Fruit fly (Drosophila melanogaster): ENCODE data around the gene del.

del gene

DNA sequence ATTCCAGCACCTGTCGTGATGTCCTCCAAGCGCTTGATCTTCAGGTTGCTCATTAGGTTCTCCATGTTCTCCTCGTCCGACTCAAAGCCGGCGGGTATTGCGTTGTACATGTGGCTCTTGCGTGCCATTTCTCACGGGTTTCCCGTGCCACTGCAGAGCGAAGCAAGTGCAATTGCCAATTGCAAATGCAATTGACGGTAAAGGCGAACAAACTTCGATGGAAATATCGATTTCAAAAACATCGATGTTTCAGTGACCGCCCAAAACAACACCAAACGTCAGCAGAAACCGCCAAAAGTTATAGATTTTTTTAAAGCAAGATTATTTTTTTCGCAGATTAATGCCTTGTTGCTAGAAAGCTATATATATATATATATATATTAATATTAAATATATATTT lies 14.5 kb upstream of the del start, which contains the start of gene Nbr (continued):
- no peak for TF ChIP-seq CG17359 (tag; optimal IDR thresholded peaks at IDR 0.05)
- TF ChIP-seq Aef1 (GFP tag; IDR thresholded peaks at IDR 0.05), result no peak
- no peak for TF ChIP-seq CG1647 (GFP tag; optimal IDR thresholded peaks at IDR 0.05)
- TF ChIP-seq CG12391 (tag; optimal IDR thresholded peaks at IDR 0.05), result no peak
- peak; percentile 31; the same call in 1 of the 3 replicates for TF ChIP-seq Opbp (GFP tag; IDR thresholded peaks at IDR 0.05; ENCODE audit: partially characterized antibody)
- TF ChIP-seq gcm2 (GFP tag; optimal IDR thresholded peaks at IDR 0.05), result no peak
- TF ChIP-seq CG7786 (GFP tag; optimal IDR thresholded peaks at IDR 0.05), result no peak
- TF ChIP-seq CG11085 (GFP tag; IDR thresholded peaks at IDR 0.05), result no peak
- no peak for TF ChIP-seq hb (GFP tag; IDR thresholded peaks at IDR 0.05; ENCODE audit: partially characterized antibody)
- TF ChIP-seq ftz-f1 (GFP tag; optimal IDR thresholded peaks at IDR 0.05), result no peak
- no peak for TF ChIP-seq CG7839 (tag; optimal IDR thresholded peaks at IDR 0.05)
- TF ChIP-seq TFAM (GFP tag; optimal IDR thresholded peaks at IDR 0.05), result no peak
- TF ChIP-seq caup (GFP tag; optimal IDR thresholded peaks at IDR 0.05; ENCODE audit: severe bottlenecking), result no peak
- no peak for TF ChIP-seq CG2120 (GFP tag; optimal IDR thresholded peaks at IDR 0.05)
- no peak for TF ChIP-seq CG10543 (GFP tag; optimal IDR thresholded peaks at IDR 0.05)
- no peak for TF ChIP-seq pnt (GFP tag; optimal IDR thresholded peaks at IDR 0.05)
- no peak for TF ChIP-seq cwo (GFP tag; optimal IDR thresholded peaks at IDR 0.05)
- TF ChIP-seq Dek (tag; optimal IDR thresholded peaks at IDR 0.05), result no peak
- no peak for TF ChIP-seq zfh1 (GFP tag; IDR thresholded peaks at IDR 0.05)
- no peak for TF ChIP-seq sisA (GFP tag; IDR thresholded peaks at IDR 0.05)
- TF ChIP-seq CG10147 (GFP tag; optimal IDR thresholded peaks at IDR 0.05), result no peak
- no peak for TF ChIP-seq ham (GFP tag; IDR thresholded peaks at IDR 0.05)
- TF ChIP-seq CG4854 (GFP tag; optimal IDR thresholded peaks at IDR 0.05), result no peak
- no peak for TF ChIP-seq schlank (tag; optimal IDR thresholded peaks at IDR 0.05)
- no peak for TF ChIP-seq CG31388 (GFP tag; optimal IDR thresholded peaks at IDR 0.05)
- no peak for TF ChIP-seq ab (GFP tag; optimal IDR thresholded peaks at IDR 0.05)
- TF ChIP-seq lov (optimal IDR thresholded peaks at IDR 0.05), result no peak
- TF ChIP-seq lov (GFP tag; IDR thresholded peaks at IDR 0.05), result no peak
- TF ChIP-seq CG15514 (GFP tag; optimal IDR thresholded peaks at IDR 0.05), result no peak
- no peak for TF ChIP-seq bcd (GFP tag; optimal IDR thresholded peaks at IDR 0.05)
- TF ChIP-seq sens (GFP tag), result no peak
- no peak for TF ChIP-seq CG6175 (GFP tag; IDR thresholded peaks at IDR 0.05)
- TF ChIP-seq B-H1 (GFP tag; IDR thresholded peaks at IDR 0.05), result no peak
- no peak for TF ChIP-seq CG7745 (tag; optimal IDR thresholded peaks at IDR 0.05)
- TF ChIP-seq abd-A (tag; optimal IDR thresholded peaks at IDR 0.05), result no peak
- TF ChIP-seq CG12071 (GFP tag; optimal IDR thresholded peaks at IDR 0.05), result no peak
- no peak for TF ChIP-seq CG8359 (GFP tag; optimal IDR thresholded peaks at IDR 0.05; ENCODE audit: borderline replicate concordance)
- TF ChIP-seq CoRest (tag; optimal IDR thresholded peaks at IDR 0.05), result no peak
- TF ChIP-seq CG9727 (GFP tag; optimal IDR thresholded peaks at IDR 0.05), result no peak
- TF ChIP-seq CG13287 (GFP tag; IDR thresholded peaks at IDR 0.05; ENCODE audit: partially characterized antibody), result peak; percentile 61
- no peak for TF ChIP-seq Neu2 (GFP tag; optimal IDR thresholded peaks at IDR 0.05; ENCODE audit: borderline replicate concordance)
- no peak for TF ChIP-seq CG8388 (GFP tag; optimal IDR thresholded peaks at IDR 0.05)
- no peak for TF ChIP-seq so (GFP tag; IDR thresholded peaks at IDR 0.05)
- no peak for TF ChIP-seq CG6654 (GFP tag; optimal IDR thresholded peaks at IDR 0.05)
- TF ChIP-seq org-1 (GFP tag; optimal IDR thresholded peaks at IDR 0.05), result no peak
- peak; percentile 27 for TF ChIP-seq CG4617 (GFP tag; optimal IDR thresholded peaks at IDR 0.05; ENCODE audit: borderline replicate concordance)
- peak; percentile 52 for TF ChIP-seq Bgb (GFP tag; IDR thresholded peaks at IDR 0.05; ENCODE audit: partially characterized antibody)
- TF ChIP-seq inv (GFP tag; IDR thresholded peaks at IDR 0.05; ENCODE audit: partially characterized antibody), result no peak
- TF ChIP-seq CG11696 (GFP tag; IDR thresholded peaks at IDR 0.05), result no peak
- peak; percentile 67 for TF ChIP-seq Dll (GFP tag; IDR thresholded peaks at IDR 0.05; ENCODE audit: partially characterized antibody)
- no peak; the same call in 1 of the 2 replicates for TF ChIP-seq CG9215 (GFP tag; IDR thresholded peaks at IDR 0.05)
